Worm (Caenorhabditis elegans): ENCODE data around the gene vdac-1.

- TF ChIP-seq lsy-2 (tag; optimal IDR thresholded peaks at IDR 0.05) (no peak), unc-39 (tag; optimal IDR thresholded peaks at IDR 0.05) (no peak), unc-62 (GFP tag; optimal IDR thresholded peaks at IDR 0.05) (no peak), nhr-28 (tag; optimal IDR thresholded peaks at IDR 0.05) (no peak), lin-13 (tag; optimal IDR thresholded peaks at IDR 0.05) (no peak), ceh-39 (tag; optimal IDR thresholded peaks at IDR 0.05) (no peak), nhr-12 (tag; optimal IDR thresholded peaks at IDR 0.05) (no peak), pha-4 (tag; optimal IDR thresholded peaks at IDR 0.05) (no peak), nhr-76 (tag; optimal IDR thresholded peaks at IDR 0.05) (no peak), elt-1 (tag; optimal IDR thresholded peaks at IDR 0.05; ENCODE audit: borderline replicate concordance, insufficient read depth) (no peak), flh-1 (GFP tag; optimal IDR thresholded peaks at IDR 0.05) (no peak), ces-1 (GFP tag; optimal IDR thresholded peaks at IDR 0.05) (no peak)
Measured at ce11 chrIV:7488457-7488783, 19.3 kb downstream of the vdac-1 start.

Data from whole organism, mixed stage, embryonic.